Fruit fly (Drosophila melanogaster) whole organism, embryonic: ENCODE data around the gene CG9018.

Experiments used
- Abd-B ChIP-seq: fragments of 200-800 bp; sonication (Bioruptor generic); optimal IDR thresholded peaks from 2 replicates; lab custom pipeline; 2018; ENCODE audit warnings: missing biosample characterization, mild to moderate bottlenecking, missing genetic modification characterization, moderate library complexity
- B-H2 ChIP-seq: fragments of 200-800 bp; sonication (Bioruptor generic); optimal IDR thresholded peaks from 2 replicates; lab custom pipeline; 2018; ENCODE audit warnings: missing biosample characterization, mild to moderate bottlenecking, missing genetic modification characterization
- Blimp-1 ChIP-seq: fragments of 200-800 bp; sonication (Bioruptor generic); optimal IDR thresholded peaks from 3 replicates; lab custom pipeline; 2018; ENCODE audit warnings: missing biosample characterization, missing genetic modification characterization, mild to moderate bottlenecking, moderate library complexity, missing genetic modification reagents
- CG10147 ChIP-seq: fragments of 200-800 bp; sonication (Bioruptor generic); optimal IDR thresholded peaks from 2 replicates; lab custom pipeline; 2019; ENCODE audit warnings: missing biosample characterization, mild to moderate bottlenecking, missing genetic modification characterization, moderate library complexity
- CG10274 ChIP-seq: fragments of 200-800 bp; sonication (Bioruptor generic); optimal IDR thresholded peaks from 3 replicates; lab custom pipeline; 2017; ENCODE audit warnings: missing biosample characterization, mild to moderate bottlenecking, missing genetic modification characterization
- CG10979 ChIP-seq: fragments of 200-800 bp; sonication (Bioruptor generic); optimal IDR thresholded peaks from 2 replicates; lab custom pipeline; 2018; ENCODE audit warnings: missing biosample characterization, mild to moderate bottlenecking, missing genetic modification characterization, moderate library complexity
- CG11560 ChIP-seq: fragments of 200-800 bp; sonication (Bioruptor generic); IDR thresholded peaks from 3 replicates; pipeline ENCODE4 v1.3.6; 2022; ENCODE audit warnings: missing biosample characterization, missing genetic modification characterization
- CG1233 ChIP-seq: fragments of 200-800 bp; sonication (Bioruptor generic); optimal IDR thresholded peaks from 4 replicates; lab custom pipeline; 2018; ENCODE audit warnings: missing biosample characterization, mild to moderate bottlenecking, missing genetic modification characterization
- CG16863 ChIP-seq: fragments of 200-800 bp; sonication (Bioruptor generic); optimal IDR thresholded peaks from 3 replicates; lab custom pipeline; 2016; ENCODE audit warnings: missing biosample characterization, missing genetic modification characterization
- CG2129 ChIP-seq: fragments of 200-800 bp; sonication (Bioruptor generic); IDR thresholded peaks from 2 replicates; pipeline ENCODE4 v1.3.6; 2022; ENCODE audit warnings: missing biosample characterization, missing genetic modification characterization; ENCODE audit not compliant: partially characterized antibody
- CG32532 ChIP-seq: fragments of 200-800 bp; sonication (Bioruptor generic); IDR thresholded peaks from 2 replicates; pipeline ENCODE4 v1.3.6; 2022; ENCODE audit warnings: missing biosample characterization, missing genetic modification characterization
- CG33213 ChIP-seq: fragments of 200-800 bp; sonication (Bioruptor generic); optimal IDR thresholded peaks from 3 replicates; lab custom pipeline; 2016; ENCODE audit warnings: missing biosample characterization, missing genetic modification characterization
- Chrac-16 ChIP-seq: fragments of 200-800 bp; sonication (Bioruptor generic); optimal IDR thresholded peaks from 3 replicates; lab custom pipeline; 2016; ENCODE audit warnings: missing biosample characterization, missing genetic modification characterization
- Dad ChIP-seq: fragments of 200-800 bp; sonication (Bioruptor generic); optimal IDR thresholded peaks from 3 replicates; lab custom pipeline; 2016; ENCODE audit warnings: missing biosample characterization, missing genetic modification characterization
- Fer1 ChIP-seq: fragments of 200-800 bp; sonication (Bioruptor generic); optimal IDR thresholded peaks from 2 replicates; lab custom pipeline; 2017; ENCODE audit warnings: missing biosample characterization, mild to moderate bottlenecking, missing genetic modification characterization
- HLH4C ChIP-seq: fragments of 200-800 bp; sonication (Bioruptor generic); IDR thresholded peaks from 3 replicates; pipeline ENCODE4 v1.3.6; 2022; ENCODE audit warnings: missing biosample characterization, missing genetic modification characterization; ENCODE audit not compliant: partially characterized antibody
- Lim3 ChIP-seq: fragments of 200-800 bp; sonication (Bioruptor generic); IDR thresholded peaks from 2 replicates; pipeline ENCODE4 v1.3.6; 2022; ENCODE audit warnings: missing biosample characterization, missing genetic modification characterization
- MBD-R2 ChIP-seq: fragments of 200-800 bp; sonication (Bioruptor generic); IDR thresholded peaks from 2 replicates; pipeline ENCODE4 v1.3.6; 2022; ENCODE audit warnings: missing biosample characterization, missing genetic modification characterization
- MESR4 ChIP-seq: fragments of 200-800 bp; sonication (Bioruptor generic); optimal IDR thresholded peaks from 2 replicates; lab custom pipeline; 2018; ENCODE audit warnings: missing biosample characterization, mild to moderate bottlenecking, missing genetic modification characterization, moderate library complexity
- Side ChIP-seq: fragments of 200-800 bp; sonication (Bioruptor generic); optimal IDR thresholded peaks from 2 replicates; lab custom pipeline; 2016; ENCODE audit warnings: missing biosample characterization, missing genetic modification characterization
- Sox100B ChIP-seq: fragments of 200-800 bp; sonication (Bioruptor generic); optimal IDR thresholded peaks from 3 replicates; lab custom pipeline; 2018; ENCODE audit warnings: missing biosample characterization, mild to moderate bottlenecking, missing genetic modification characterization
- Usf ChIP-seq: fragments of 200-800 bp; sonication (Bioruptor generic); optimal IDR thresholded peaks from 2 replicates; lab custom pipeline; 2017; ENCODE audit warnings: missing genotype, missing biosample characterization, missing genetic modification characterization
- abd-A ChIP-seq: fragments of 200-800 bp; sonication (Bioruptor generic); optimal IDR thresholded peaks from 3 replicates; lab custom pipeline; 2019; ENCODE audit warnings: missing biosample characterization, mild to moderate bottlenecking, missing genetic modification characterization, moderate library complexity
- amos ChIP-seq: fragments of 200-800 bp; sonication (Bioruptor generic); IDR thresholded peaks from 2 replicates; pipeline ENCODE4 v1.3.6; 2022; ENCODE audit warnings: missing biosample characterization, missing genetic modification characterization; ENCODE audit not compliant: partially characterized antibody
- ato ChIP-seq: fragments of 200-800 bp; sonication (Bioruptor generic); IDR thresholded peaks from 2 replicates; pipeline ENCODE4 v1.3.6; 2022; ENCODE audit warnings: missing biosample characterization, missing genetic modification characterization; ENCODE audit not compliant: partially characterized antibody
- bbx ChIP-seq: fragments of 200-800 bp; sonication (Bioruptor generic); IDR thresholded peaks from 2 replicates; pipeline ENCODE4 v1.3.6; 2022; ENCODE audit warnings: missing biosample characterization, missing genetic modification characterization; ENCODE audit not compliant: partially characterized antibody
- bcd ChIP-seq: fragments of 200-800 bp; sonication (Bioruptor generic); optimal IDR thresholded peaks from 2 replicates; lab custom pipeline; 2017; ENCODE audit warnings: missing biosample characterization, mild to moderate bottlenecking, missing genetic modification characterization
- chinmo ChIP-seq: fragments of 200-800 bp; sonication (Bioruptor generic); IDR thresholded peaks from 4 replicates; pipeline ENCODE4 v1.3.6; 2022; ENCODE audit warnings: missing biosample characterization, missing genetic modification characterization; ENCODE audit not compliant: partially characterized antibody
- ci ChIP-seq: fragments of 200-800 bp; sonication (Bioruptor generic); IDR thresholded peaks from 3 replicates; pipeline ENCODE4 v1.3.6; 2022; ENCODE audit warnings: missing biosample characterization, missing genetic modification characterization
- dm ChIP-seq: fragments of 200-800 bp; sonication (Bioruptor generic); optimal IDR thresholded peaks from 3 replicates; lab custom pipeline; 2016; ENCODE audit warnings: missing biosample characterization, missing genetic modification characterization
- dpn ChIP-seq, 2 experiments: fragments of 200-800 bp; sonication (Bioruptor generic); optimal IDR thresholded peaks; 3 replicates each; lab custom pipeline; 2016; ENCODE audit warnings: missing biosample characterization in 2 of 2, missing genetic modification characterization in 2 of 2
- ewg ChIP-seq: fragments of 200-800 bp; sonication (Bioruptor generic); optimal IDR thresholded peaks from 3 replicates; lab custom pipeline; 2017; ENCODE audit warnings: mild to moderate bottlenecking, missing biosample characterization, missing genetic modification reagents, missing genetic modification characterization
- ftz-f1 ChIP-seq: fragments of 200-800 bp; sonication (Bioruptor generic); optimal IDR thresholded peaks from 2 replicates; lab custom pipeline; 2016; ENCODE audit warnings: missing biosample characterization, missing genetic modification characterization
- insv ChIP-seq, 2 experiments: fragments of 200-800 bp; sonication (Bioruptor generic); optimal IDR thresholded peaks; 3 replicates each; lab custom pipeline; 2016 to 2018; ENCODE audit warnings: missing biosample characterization in 2 of 2, missing genetic modification characterization in 2 of 2
- jumu ChIP-seq: fragments of 200-800 bp; sonication (Bioruptor generic); optimal IDR thresholded peaks from 3 replicates; lab custom pipeline; 2016; ENCODE audit warnings: missing biosample characterization, missing genetic modification characterization
- klu ChIP-seq: fragments of 200-800 bp; sonication (Bioruptor generic); IDR thresholded peaks from 2 replicates; pipeline ENCODE4 v1.3.6; 2022; ENCODE audit warnings: missing biosample characterization, missing genetic modification characterization
- mld ChIP-seq: fragments of 200-800 bp; sonication (Bioruptor generic); IDR thresholded peaks from 3 replicates; pipeline ENCODE4 v1.3.6; 2022; ENCODE audit warnings: missing biosample characterization, missing genetic modification characterization; ENCODE audit not compliant: partially characterized antibody
- pnt ChIP-seq: fragments of 200-800 bp; sonication (Bioruptor generic); optimal IDR thresholded peaks from 3 replicates; lab custom pipeline; 2016; ENCODE audit warnings: missing biosample characterization, missing genetic modification characterization
- prd ChIP-seq, 3 experiments: fragments of >200 bp in 2 of 3; fragments of 200-800 bp in 1 of 3; sonication (Bioruptor generic) in 1 of 3; optimal IDR thresholded peaks in 2 of 3; IDR thresholded peaks in 1 of 3; 2 replicates in 2 of 3; 3 replicates in 1 of 3; pipeline versions ENCODE4 v1.3.6 to Lab custom; 2017 to 2022; ENCODE audit warnings: missing biosample characterization in 1 of 3, missing genetic modification characterization in 1 of 3
- rib ChIP-seq: fragments of 200-800 bp; sonication (Bioruptor generic); IDR thresholded peaks from 2 replicates; pipeline ENCODE4 v1.3.6; 2022; ENCODE audit warnings: missing biosample characterization, missing genetic modification characterization
- sc ChIP-seq, 3 experiments: fragments of >200 bp in 2 of 3; fragments of 200-800 bp in 1 of 3; sonication (Bioruptor generic) in 1 of 3; optimal IDR thresholded peaks; 2 replicates in 2 of 3; 3 replicates in 1 of 3; lab custom pipeline; 2017; ENCODE audit warnings: mild to moderate bottlenecking in 1 of 3, missing biosample characterization in 1 of 3, missing genetic modification characterization in 1 of 3, missing genetic modification reagents in 1 of 3
- sim ChIP-seq: fragments of 200-800 bp; sonication (Bioruptor generic); IDR thresholded peaks from 2 replicates; pipeline ENCODE4 v1.3.6; 2022; ENCODE audit warnings: missing biosample characterization, missing genetic modification characterization
- sna ChIP-seq: fragments of 200-800 bp; sonication (Bioruptor generic); IDR thresholded peaks from 2 replicates; pipeline ENCODE4 v1.3.6; 2022; ENCODE audit warnings: missing biosample characterization, missing genetic modification characterization; ENCODE audit not compliant: partially characterized antibody
- trem ChIP-seq: fragments of 200-800 bp; optimal IDR thresholded peaks from 3 replicates; lab custom pipeline; 2019; ENCODE audit warnings: missing biosample characterization, mild to moderate bottlenecking, missing genetic modification characterization, moderate library complexity
- trh ChIP-seq: fragments of 200-800 bp; sonication (Bioruptor generic); optimal IDR thresholded peaks from 2 replicates; lab custom pipeline; 2016; ENCODE audit warnings: missing biosample characterization, missing genetic modification characterization
- ttk ChIP-seq: fragments of 200-800 bp; sonication (Bioruptor generic); IDR thresholded peaks from 2 replicates; pipeline ENCODE4 v2.1.2; 2022; ENCODE audit warnings: missing biosample characterization, missing genetic modification characterization
- unc-4 ChIP-seq: fragments of 200-800 bp; sonication (Bioruptor generic); IDR thresholded peaks from 2 replicates; pipeline ENCODE4 v1.3.6; 2022; ENCODE audit warnings: missing biosample characterization, missing genetic modification characterization; ENCODE audit not compliant: partially characterized antibody

Gene CG9018

dm6 chr3L:2265692-2266444, 29.0 kb upstream of the CG9018 start, which contains the start of the genes ecd and CG13806 (continued):
- TF ChIP-seq trh (GFP tag; lab: Kevin White, UChicago) (peak; percentile 14), ato (GFP tag; lab: Robert Waterston, UW) (peak; percentile 91), ci (GFP tag; lab: Robert Waterston, UW) (peak; percentile 47; the same call in 1 of the 3 replicates), bbx (GFP tag; lab: Robert Waterston, UW) (peak; percentile 93), Sox100B (GFP tag; lab: Kevin White, UChicago) (no peak), sim (GFP tag; lab: Robert Waterston, UW) (no peak), Chrac-16 (GFP tag; lab: Kevin White, UChicago) (peak; percentile 49), mld (GFP tag; lab: Robert Waterston, UW) (peak; percentile 96), sc (optimal IDR thresholded peaks at IDR 0.05; lab: Kevin White, UChicago) (no peak), sc (GFP tag; optimal IDR thresholded peaks at IDR 0.05; lab: Kevin White, UChicago) (no peak), amos (peak; percentile 98), klu (0 out of 2 replicates have a peak, but pooled peaks have one; percentile 23), pnt (GFP tag; lab: Kevin White, UChicago) (peak; percentile 4), dm (GFP tag; lab: Kevin White, UChicago) (peak; percentile 59), ewg (peak; percentile 15), trem (tag; lab: Kevin White, UChicago) (peak; percentile 51), Dad (GFP tag; lab: Kevin White, UChicago) (peak; percentile 25), Side (peak; percentile 17), HLH4C (GFP tag; lab: Robert Waterston, UW) (peak; percentile 85), ftz-f1 (GFP tag; lab: Kevin White, UChicago) (peak; percentile 40), prd (optimal IDR thresholded peaks at IDR 0.05; lab: Kevin White, UChicago) (no peak), prd (GFP tag; IDR thresholded peaks at IDR 0.05; lab: Robert Waterston, UW) (peak; percentile 39; the same call in 1 of the 3 replicates), CG1233 (GFP tag; lab: Kevin White, UChicago) (peak; percentile 10), Usf (GFP tag; lab: Kevin White, UChicago) (no peak), Lim3 (no peak), bcd (GFP tag; lab: Kevin White, UChicago) (peak; percentile 36), sna (GFP tag; lab: Robert Waterston, UW) (peak; percentile 92), rib (GFP tag; lab: Robert Waterston, UW) (no peak), CG10147 (GFP tag; lab: Kevin White, UChicago) (no peak), jumu (GFP tag; lab: Kevin White, UChicago) (peak; percentile 41), abd-A (tag; lab: Kevin White, UChicago) (no peak), CG16863 (GFP tag; lab: Kevin White, UChicago) (peak; percentile 26), Fer1 (no peak), MBD-R2 (GFP tag; lab: Robert Waterston, UW) (peak; percentile 95), CG10274 (GFP tag; lab: Kevin White, UChicago) (no peak), Blimp-1 (GFP tag; lab: Kevin White, UChicago) (no peak), MESR4 (peak; percentile 85), CG33213 (GFP tag; lab: Kevin White, UChicago) (peak; percentile 83), Abd-B (peak; percentile 83), dpn (GFP tag; optimal IDR thresholded peaks at IDR 0.05; lab: Kevin White, UChicago) (peak; percentile 24 to 54), CG10979 (tag; lab: Kevin White, UChicago) (peak; percentile 2), ttk (GFP tag; lab: Robert Waterston, UW) (peak; percentile 30; the same call in 1 of the 2 replicates), chinmo (GFP tag; lab: Robert Waterston, UW) (peak; percentile 93), insv (GFP tag; optimal IDR thresholded peaks at IDR 0.05; lab: Kevin White, UChicago) (peak in 1 of 2 experiments; percentile 16), CG2129 (GFP tag; lab: Robert Waterston, UW) (peak; percentile 76), B-H2 (GFP tag; lab: Kevin White, UChicago) (no peak), unc-4 (GFP tag; lab: Robert Waterston, UW) (peak; percentile 92), CG11560 (tag; lab: Robert Waterston, UW) (0 out of 3 replicates have a peak, but pooled peaks have one; percentile 21), CG32532 (GFP tag; lab: Robert Waterston, UW) (peak; percentile 75)
